Fruit fly (Drosophila melanogaster): ENCODE data around the gene CG43083.

Gene CG43083

DNA sequence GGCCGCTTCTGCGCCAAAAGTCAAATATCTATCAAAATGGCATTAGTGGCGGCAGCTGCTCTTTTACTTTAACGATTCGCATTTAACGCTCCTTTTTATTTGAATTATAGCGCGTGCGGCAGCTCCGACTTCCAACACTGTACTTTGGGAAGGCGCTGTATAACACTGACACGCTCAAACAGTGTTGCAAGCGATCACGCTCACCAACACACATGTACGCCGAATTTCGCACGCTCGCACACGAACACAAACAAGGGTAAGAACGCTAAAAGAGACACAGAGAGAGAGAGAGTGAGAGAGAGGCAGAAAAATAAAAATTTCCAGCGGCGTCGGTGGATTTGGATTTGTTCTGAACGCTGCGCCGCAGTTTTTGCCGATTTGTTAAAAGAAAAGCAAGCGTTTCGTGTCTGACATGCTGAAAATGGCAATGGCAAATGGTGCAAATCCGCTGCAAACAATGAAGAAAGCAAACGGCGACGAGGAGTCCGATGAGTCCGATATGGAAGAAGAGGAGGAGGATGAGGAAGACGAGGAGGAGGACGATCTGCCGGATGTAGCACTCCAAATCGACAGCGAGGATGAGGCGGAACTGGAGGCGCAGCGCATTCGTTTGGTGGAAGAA is 28.6 kb upstream of the CG43083 start, which contains the start of gene Phs (continued):
- TF ChIP-seq CG34224 (GFP tag; IDR thresholded peaks at IDR 0.05; ENCODE audit: partially characterized antibody) (0 out of 3 replicates have a peak, but pooled peaks have one; percentile 20), CG15479 (GFP tag; optimal IDR thresholded peaks at IDR 0.05) (peak; percentile 20), NC2α (GFP tag; optimal IDR thresholded peaks at IDR 0.05) (peak; percentile 80), CG2712 (tag; optimal IDR thresholded peaks at IDR 0.05) (peak; percentile 51), Rfx (GFP tag; IDR thresholded peaks at IDR 0.05) (peak; percentile 94), croc (GFP tag; conservative IDR thresholded peaks at IDR 0.05) (peak; percentile 54), PHDP (tag; optimal IDR thresholded peaks at IDR 0.05) (peak; percentile 48), CG8388 (GFP tag; optimal IDR thresholded peaks at IDR 0.05) (peak; percentile 16), dysf (GFP tag; IDR thresholded peaks at IDR 0.05) (peak; percentile 70), mam (GFP tag; optimal IDR thresholded peaks at IDR 0.05) (peak; percentile 92), Side (GFP tag; optimal IDR thresholded peaks at IDR 0.05) (peak; percentile 90), dimm (GFP tag; IDR thresholded peaks at IDR 0.05) (0 out of 2 replicates have a peak, but pooled peaks have one; percentile 24), twi (tag; optimal IDR thresholded peaks at IDR 0.05) (peak; percentile 48), Hmr (GFP tag; optimal IDR thresholded peaks at IDR 0.05) (peak; percentile 87), CG10274 (GFP tag; optimal IDR thresholded peaks at IDR 0.05) (peak; percentile 43), hb (GFP tag; IDR thresholded peaks at IDR 0.05; ENCODE audit: partially characterized antibody) (no peak), Abd-B (GFP tag; optimal IDR thresholded peaks at IDR 0.05) (no peak), inv (GFP tag; IDR thresholded peaks at IDR 0.05; ENCODE audit: partially characterized antibody) (0 out of 2 replicates have a peak, but pooled peaks have one; percentile 13), emc (GFP tag; optimal IDR thresholded peaks at IDR 0.05) (peak; percentile 56), NK7.1 (GFP tag; optimal IDR thresholded peaks at IDR 0.05) (peak; percentile 80), sr (GFP tag; IDR thresholded peaks at IDR 0.05) (peak; percentile 65; the same call in 2 of the 3 replicates), Mrtf (GFP tag; IDR thresholded peaks at IDR 0.05) (peak; percentile 69), abd-A (tag; optimal IDR thresholded peaks at IDR 0.05) (no peak), CG4730 (GFP tag; IDR thresholded peaks at IDR 0.05) (peak; percentile 54; the same call in 1 of the 2 replicates), CG33213 (GFP tag; optimal IDR thresholded peaks at IDR 0.05) (peak; percentile 92), bbx (GFP tag; IDR thresholded peaks at IDR 0.05; ENCODE audit: partially characterized antibody) (peak; percentile 69), CG2202 (tag; optimal IDR thresholded peaks at IDR 0.05) (peak; percentile 51), pb (GFP tag; optimal IDR thresholded peaks at IDR 0.05) (peak; percentile 80), Pdp1 (GFP tag; optimal IDR thresholded peaks at IDR 0.05) (peak; percentile 69 to 87), Optix (GFP tag; IDR thresholded peaks at IDR 0.05) (peak; percentile 49; the same call in 1 of the 3 replicates), CG13123 (GFP tag; optimal IDR thresholded peaks at IDR 0.05) (peak; percentile 62), oc (tag; optimal IDR thresholded peaks at IDR 0.05) (peak; percentile 23), scrt (GFP tag; optimal IDR thresholded peaks at IDR 0.05) (peak; percentile 28), CG9437 (GFP tag; optimal IDR thresholded peaks at IDR 0.05) (peak; percentile 44), Ravus (GFP tag; IDR thresholded peaks at IDR 0.05) (no peak), ERR (GFP tag; optimal IDR thresholded peaks at IDR 0.05) (peak; percentile 92), crp (GFP tag; optimal IDR thresholded peaks at IDR 0.05) (peak in 1 of 2 experiments; percentile 35), CG17328 (GFP tag; IDR thresholded peaks at IDR 0.05) (peak; percentile 66), da (GFP tag; optimal IDR thresholded peaks at IDR 0.05) (peak; percentile 66), Dref (GFP tag; IDR thresholded peaks at IDR 0.05) (peak; percentile 50), CG7963 (GFP tag; IDR thresholded peaks at IDR 0.05; ENCODE audit: partially characterized antibody) (no peak), zfh2 (GFP tag; optimal IDR thresholded peaks at IDR 0.05) (peak; percentile 94), CG6254 (GFP tag; optimal IDR thresholded peaks at IDR 0.05) (peak; percentile 58), phol (tag; optimal IDR thresholded peaks at IDR 0.05) (peak; percentile 57), stwl (tag; optimal IDR thresholded peaks at IDR 0.05) (peak; percentile 99), HLH4C (GFP tag; IDR thresholded peaks at IDR 0.05; ENCODE audit: partially characterized antibody) (0 out of 3 replicates have a peak, but pooled peaks have one; percentile 49), Taf1 (GFP tag; IDR thresholded peaks at IDR 0.05) (no peak), Ssrp (tag; optimal IDR thresholded peaks at IDR 0.05) (peak; percentile 26)
